Fruit fly (Drosophila melanogaster): ENCODE measurements around the gene CG12219.

CG12219 gene

dm6 chrX:6263614-6264130, 37.4 kb downstream of the CG12219 start (continued):
- TF ChIP-seq kni (GFP tag; optimal IDR thresholded peaks at IDR 0.05) (no peak), Atf6 (GFP tag; IDR thresholded peaks at IDR 0.05) (peak; percentile 84), CG14710 (tag; optimal IDR thresholded peaks at IDR 0.05) (peak; percentile 47), pzg (GFP tag; optimal IDR thresholded peaks at IDR 0.05) (no peak), Lim3 (GFP tag; IDR thresholded peaks at IDR 0.05) (no peak), CG12299 (tag; optimal IDR thresholded peaks at IDR 0.05) (peak; percentile 62), cg (GFP tag; optimal IDR thresholded peaks at IDR 0.05) (no peak), BtbVII (GFP tag; optimal IDR thresholded peaks at IDR 0.05) (peak; percentile 89), pita (GFP tag; optimal IDR thresholded peaks at IDR 0.05) (no peak), Hmr (GFP tag; optimal IDR thresholded peaks at IDR 0.05) (peak; percentile 88), Oaz (GFP tag; IDR thresholded peaks at IDR 0.05) (no peak), CG2712 (tag; optimal IDR thresholded peaks at IDR 0.05) (peak; percentile 77), ATbp (GFP tag; optimal IDR thresholded peaks at IDR 0.05) (peak; percentile 68), Hr3 (GFP tag; optimal IDR thresholded peaks at IDR 0.05) (peak; percentile 48), row (GFP tag; IDR thresholded peaks at IDR 0.05) (peak; percentile 76), Elba2 (GFP tag; optimal IDR thresholded peaks at IDR 0.05) (no peak), CG6813 (GFP tag; optimal IDR thresholded peaks at IDR 0.05) (peak; percentile 74), fu2 (GFP tag; optimal IDR thresholded peaks at IDR 0.05) (peak; percentile 32), CG6791 (GFP tag; IDR thresholded peaks at IDR 0.05; ENCODE audit: partially characterized antibody) (no peak), CG5953 (GFP tag; IDR thresholded peaks at IDR 0.05) (no peak), CG14014 (GFP tag; IDR thresholded peaks at IDR 0.05) (peak; percentile 62), ro (GFP tag; IDR thresholded peaks at IDR 0.05) (no peak), wdn (GFP tag; IDR thresholded peaks at IDR 0.05) (no peak; the same call in 1 of the 2 replicates), bbx (GFP tag; IDR thresholded peaks at IDR 0.05; ENCODE audit: partially characterized antibody) (no peak), inv (GFP tag; IDR thresholded peaks at IDR 0.05; ENCODE audit: partially characterized antibody) (no peak), CG33213 (GFP tag; optimal IDR thresholded peaks at IDR 0.05) (peak; percentile 16), CG11695 (GFP tag; IDR thresholded peaks at IDR 0.05) (peak; percentile 78), CG10543 (GFP tag; optimal IDR thresholded peaks at IDR 0.05) (peak; percentile 86), CG34422 (GFP tag; IDR thresholded peaks at IDR 0.05) (peak; percentile 45; the same call in 2 of the 3 replicates), zen2 (GFP tag; IDR thresholded peaks at IDR 0.05; ENCODE audit: partially characterized antibody) (no peak), Xrp1 (GFP tag; IDR thresholded peaks at IDR 0.05) (peak; percentile 55; the same call in 1 of the 2 replicates), CG10959 (GFP tag; IDR thresholded peaks at IDR 0.05) (no peak), oc (tag; optimal IDR thresholded peaks at IDR 0.05) (peak; percentile 27), CG11247 (GFP tag; IDR thresholded peaks at IDR 0.05) (peak; percentile 31; the same call in 1 of the 2 replicates), luna (GFP tag; optimal IDR thresholded peaks at IDR 0.05) (no peak), CG6654 (GFP tag; optimal IDR thresholded peaks at IDR 0.05) (peak; percentile 59), ara (GFP tag; IDR thresholded peaks at IDR 0.05) (peak; percentile 64; the same call in 1 of the 2 replicates), CG31388 (GFP tag; optimal IDR thresholded peaks at IDR 0.05) (peak; percentile 50), eve (GFP tag; optimal IDR thresholded peaks at IDR 0.05) (no peak), CG12744 (GFP tag; optimal IDR thresholded peaks at IDR 0.05) (peak; percentile 49), phol (tag; optimal IDR thresholded peaks at IDR 0.05) (peak; percentile 84), vfl (GFP tag; optimal IDR thresholded peaks at IDR 0.05) (peak; percentile 30), HmgZ (tag; optimal IDR thresholded peaks at IDR 0.05) (peak; percentile 75), CG13296 (GFP tag; optimal IDR thresholded peaks at IDR 0.05) (peak; percentile 87), CG9727 (GFP tag; optimal IDR thresholded peaks at IDR 0.05) (peak; percentile 81), ken (GFP tag; IDR thresholded peaks at IDR 0.05) (no peak), al (GFP tag; IDR thresholded peaks at IDR 0.05) (peak; percentile 54; the same call in 1 of the 2 replicates), bab2 (GFP tag; optimal IDR thresholded peaks at IDR 0.05) (peak; percentile 55), CG16813 (GFP tag; IDR thresholded peaks at IDR 0.05; ENCODE audit: partially characterized antibody) (no peak), CG4404 (GFP tag; IDR thresholded peaks at IDR 0.05) (0 out of 2 replicates have a peak, but pooled peaks have one; percentile 12)
